Worm (Caenorhabditis elegans) whole organism, L4/young adult: Measurements from ENCODE around the gene ndx-9.

ENCODE experiments used
- W03F9.2 ChIP-seq: fragments of 150-350 bp; optimal IDR thresholded peaks from 2 replicates; lab custom pipeline; 2014; ENCODE audit warnings: missing biosample characterization, missing genetic modification characterization
- dao-5 ChIP-seq: sonication (generic microtip); optimal IDR thresholded peaks from 2 replicates; lab custom pipeline; 2016; ENCODE audit warnings: missing genotype, missing genetic modification characterization, moderate library complexity, missing compliant biosample characterization
- him-1 ChIP-seq: sonication (generic microtip); optimal IDR thresholded peaks from 2 replicates; lab custom pipeline; 2016; ENCODE audit warnings: missing genotype, missing genetic modification reagents, missing genetic modification characterization, missing compliant biosample characterization

ndx-9 gene

ce11 chrIV:11011920-11012319 is at the start of gene ndx-9:
Gene ndx-9 (minus strand): TSS chrIV:11012020.
- no peak for TF ChIP-seq W03F9.2 (tag; lab: Kevin White, UChicago)
- no peak for TF ChIP-seq dao-5 (tag; lab: Kevin White, UChicago)
- TF ChIP-seq him-1: no peak

- no peak for TF ChIP-seq him-1
- TF ChIP-seq W03F9.2 (tag; lab: Kevin White, UChicago): no peak
- no peak for TF ChIP-seq dao-5 (tag; lab: Kevin White, UChicago)
Observed at ce11 chrIV:11053652-11054317, 42.0 kb upstream of the ndx-9 start, which contains the start of the genes F36H1.12 and lin-3. Gene F36H1.12 (minus strand): TSS chrIV:11053702. Gene lin-3 (plus strand): TSS chrIV:11054308.

- TF ChIP-seq W03F9.2 (tag; lab: Kevin White, UChicago): no peak
- no peak for TF ChIP-seq dao-5 (tag; lab: Kevin White, UChicago)
- TF ChIP-seq him-1: no peak
Observed at ce11 chrIV:11051963-11052362, 40.1 kb upstream of the ndx-9 start.

ce11 chrIV:11049806-11050205 is 38.0 kb upstream of the ndx-9 start, which contains the start of gene F36H1.3:
Gene F36H1.3 (plus strand): TSS chrIV:11050128.
- TF ChIP-seq W03F9.2 (tag; lab: Kevin White, UChicago) (no peak), him-1 (no peak), dao-5 (tag; lab: Kevin White, UChicago) (no peak)

DNA sequence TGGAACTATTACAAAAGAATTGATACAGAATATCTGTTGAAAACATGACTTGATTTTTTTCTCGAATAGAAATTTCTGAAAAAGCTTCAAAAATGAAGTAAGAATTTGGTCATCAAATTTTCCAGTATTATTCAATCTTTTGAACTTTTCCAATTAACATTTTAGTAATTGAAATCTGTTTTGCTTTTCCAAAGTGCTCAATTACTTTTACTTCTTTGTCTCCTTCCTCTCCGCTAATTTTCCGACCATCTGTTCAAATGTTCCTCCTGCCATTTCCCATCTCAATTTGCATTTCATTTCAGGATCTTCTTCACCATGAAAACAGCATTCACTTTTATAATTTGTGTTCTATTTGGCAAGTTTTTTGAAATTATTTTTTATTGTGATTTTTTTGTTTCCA is 37.1 kb upstream of the ndx-9 start, which contains the start of gene F36H1.11:
Gene F36H1.11, plus strand, starts transcription at position 301 of the 400 bp plus-strand sequence.
- no peak for TF ChIP-seq dao-5 (tag; lab: Kevin White, UChicago)

ce11 chrIV:11044377-11044776 is 32.6 kb upstream of the ndx-9 start:
- TF ChIP-seq him-1: no peak
- no peak for TF ChIP-seq dao-5 (tag; lab: Kevin White, UChicago)
- no peak for TF ChIP-seq W03F9.2 (tag; lab: Kevin White, UChicago)

DNA sequence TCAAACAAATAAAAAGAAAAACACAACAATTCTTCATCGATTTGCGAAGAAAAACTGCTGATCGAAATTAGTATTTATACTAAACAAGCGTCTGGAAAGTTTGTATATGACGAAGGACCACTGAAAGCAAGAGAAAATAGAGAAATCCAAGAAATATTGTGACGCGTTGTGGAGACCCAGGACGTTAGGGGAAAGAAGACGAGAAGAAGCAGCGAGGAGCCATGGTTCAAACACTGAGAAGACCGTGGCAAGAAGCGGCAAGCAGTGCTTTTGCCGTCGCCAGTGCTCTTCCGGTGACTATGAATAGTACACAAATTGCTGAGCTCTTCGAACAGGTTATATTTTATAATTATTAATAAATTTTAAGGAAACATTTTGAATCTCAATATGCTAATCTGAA is 26.8 kb upstream of the ndx-9 start:
- TF ChIP-seq W03F9.2 (tag; lab: Kevin White, UChicago) (no peak), him-1 (no peak), dao-5 (tag; lab: Kevin White, UChicago) (no peak)

DNA sequence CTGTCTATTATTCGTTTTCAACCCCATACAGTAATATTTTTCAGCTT is 26.6 kb upstream of the ndx-9 start, which contains the start of gene kdin-1:
Gene kdin-1, plus strand, starts transcription at position 38 of the 47 bp plus-strand sequence.
- TF ChIP-seq him-1 (no peak), W03F9.2 (tag; lab: Kevin White, UChicago) (no peak)

- TF ChIP-seq W03F9.2 (tag; lab: Kevin White, UChicago) (no peak), dao-5 (tag; lab: Kevin White, UChicago) (no peak), him-1 (no peak)
Observed at ce11 chrIV:11038218-11038617, 26.4 kb upstream of the ndx-9 start.

ce11 chrIV:11037118-11037719 is 25.4 kb upstream of the ndx-9 start:
- no peak for TF ChIP-seq dao-5 (tag; lab: Kevin White, UChicago)
- no peak for TF ChIP-seq W03F9.2 (tag; lab: Kevin White, UChicago)
- no peak for TF ChIP-seq him-1

- TF ChIP-seq dao-5 (tag; lab: Kevin White, UChicago) (no peak), W03F9.2 (tag; lab: Kevin White, UChicago) (peak; percentile 71), him-1 (no peak)
Observed at ce11 chrIV:11036222-11036621, 24.4 kb upstream of the ndx-9 start, which contains the start of gene fkb-1. Gene fkb-1 (plus strand): TSS chrIV:11036582.

DNA sequence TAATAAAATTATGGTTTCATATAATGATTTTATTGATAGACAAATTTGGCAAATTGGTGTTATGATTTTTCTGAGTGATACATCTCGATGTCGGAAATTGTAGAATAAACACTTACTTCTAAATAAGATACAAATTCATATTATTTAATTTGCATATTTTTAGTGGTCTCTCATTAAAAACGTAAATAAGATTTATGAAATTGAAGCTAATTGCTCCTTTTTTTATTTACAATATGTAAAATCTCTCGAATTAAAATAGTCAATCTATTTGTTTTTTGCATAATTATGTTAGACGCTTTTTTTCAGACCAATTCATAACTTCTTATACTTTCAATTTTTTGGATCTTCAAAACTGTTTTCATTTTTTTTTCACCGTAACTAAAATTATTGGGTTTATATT is 20.5 kb upstream of the ndx-9 start, which contains the start of gene hrg-6:
Gene hrg-6, plus strand, starts transcription at position 301 of the 400 bp plus-strand sequence.
- TF ChIP-seq him-1 (no peak), dao-5 (tag; lab: Kevin White, UChicago) (no peak), W03F9.2 (tag; lab: Kevin White, UChicago) (no peak)

ce11 chrIV:11031640-11032039 is 19.8 kb upstream of the ndx-9 start:
- TF ChIP-seq him-1 (no peak), dao-5 (tag; lab: Kevin White, UChicago) (no peak), W03F9.2 (tag; lab: Kevin White, UChicago) (no peak)

DNA sequence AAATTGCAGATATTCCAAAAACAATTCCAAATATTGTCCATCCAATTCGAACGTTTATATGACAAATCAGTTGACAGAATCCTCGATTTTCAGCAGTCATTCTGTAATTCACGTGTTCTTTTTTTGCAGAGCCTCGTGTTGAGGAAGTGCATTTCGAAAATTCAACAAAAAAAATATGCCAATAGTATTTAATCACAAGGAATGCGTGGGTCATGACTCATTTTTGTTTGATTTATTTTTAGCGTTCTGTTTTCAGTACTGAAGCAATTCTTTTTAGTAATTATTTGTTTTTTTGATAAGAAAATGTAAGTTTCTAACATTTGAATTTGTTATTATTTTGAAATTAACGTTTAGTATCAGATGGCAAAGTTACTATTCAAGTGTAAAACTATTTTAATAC is 19.1 kb upstream of the ndx-9 start, which contains the start of gene hrg-4:
Gene hrg-4, minus strand, starts transcription at position 101 of the 400 bp plus-strand sequence.
- TF ChIP-seq him-1 (no peak), W03F9.2 (tag; lab: Kevin White, UChicago) (no peak), dao-5 (tag; lab: Kevin White, UChicago) (no peak)

ce11 chrIV:11030117-11030516 is 18.3 kb upstream of the ndx-9 start:
- no peak for TF ChIP-seq W03F9.2 (tag; lab: Kevin White, UChicago)
- no peak for TF ChIP-seq dao-5 (tag; lab: Kevin White, UChicago)
- no peak for TF ChIP-seq him-1
